Worm (Caenorhabditis elegans): ENCODE data around the gene sut-1.

sut-1 gene

DNA sequence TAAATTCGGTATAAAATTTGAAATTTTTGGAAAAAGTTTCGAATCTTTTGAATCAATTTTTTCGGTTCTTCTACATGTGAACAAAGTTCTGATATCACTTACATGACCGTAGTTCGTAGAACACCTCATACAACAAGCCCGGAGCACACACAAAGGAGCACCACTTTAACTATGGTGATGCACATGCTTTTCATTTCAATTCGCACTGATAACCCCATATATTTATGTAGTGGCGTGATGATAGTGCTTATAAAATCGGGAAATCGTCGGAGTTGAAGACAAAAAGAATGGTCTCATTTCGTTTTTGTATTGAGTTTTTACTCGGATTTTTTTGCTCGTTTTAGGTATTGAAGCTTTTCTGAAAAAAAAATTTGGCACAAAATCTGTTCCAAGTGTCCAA is 17.6 kb upstream of the sut-1 start, which contains the start of gene W09B6.4:
Gene W09B6.4 (minus strand): TSS at position 151 of the 400 bp plus-strand sequence.
- peak; percentile 54 for TF ChIP-seq jun-1 (tag; optimal IDR thresholded peaks at IDR 0.05)
- TF ChIP-seq mml-1 (tag; optimal IDR thresholded peaks at IDR 0.05): no peak
- no peak for TF ChIP-seq lsy-12 (tag; optimal IDR thresholded peaks at IDR 0.05)
- TF ChIP-seq pqm-1 (tag; optimal IDR thresholded peaks at IDR 0.05): peak; percentile 94
- TF ChIP-seq elt-2 (tag; optimal IDR thresholded peaks at IDR 0.05): peak; percentile 88

DNA sequence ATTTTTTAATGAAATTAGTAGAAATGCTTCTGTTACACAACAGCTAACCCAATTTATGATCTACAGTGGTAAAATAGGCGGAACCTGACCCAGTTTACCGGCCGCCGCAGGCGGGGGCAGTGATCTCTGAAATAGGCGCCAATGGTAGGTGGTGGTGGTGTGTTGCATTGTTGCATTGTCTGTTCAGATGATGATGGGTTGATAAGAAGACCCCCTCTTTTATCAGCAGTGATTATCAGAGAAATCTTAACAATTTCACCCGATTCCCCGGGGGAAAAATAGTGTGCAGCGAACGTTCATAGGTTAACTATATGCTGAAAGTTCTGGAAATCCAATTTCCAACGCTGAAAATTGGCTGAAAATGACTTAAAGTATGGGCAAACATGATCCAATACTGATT is 15.6 kb upstream of the sut-1 start:
- TF ChIP-seq egl-27 (tag; optimal IDR thresholded peaks at IDR 0.05) (no peak), elt-2 (tag; optimal IDR thresholded peaks at IDR 0.05) (peak; percentile 88), pqm-1 (tag; optimal IDR thresholded peaks at IDR 0.05) (peak; percentile 71)

DNA sequence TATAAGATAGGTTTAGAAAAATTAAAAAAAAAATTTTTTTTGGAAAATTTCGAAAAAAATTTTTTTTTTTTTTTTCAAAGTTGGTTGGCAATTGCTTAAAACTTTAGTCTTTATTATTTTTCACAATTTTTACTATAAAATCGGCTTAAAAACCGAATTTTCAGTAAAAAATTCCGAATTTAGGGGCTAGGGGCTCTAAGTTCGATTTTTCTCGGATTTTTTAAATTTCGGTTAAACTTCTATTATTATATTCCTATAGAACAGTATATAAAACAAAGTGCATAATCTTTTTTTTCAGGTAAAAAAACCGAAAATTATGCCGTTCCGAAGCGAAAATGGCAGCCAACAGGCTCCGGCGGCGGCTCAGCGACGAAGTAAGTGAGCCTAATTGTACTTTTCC is 13.4 kb upstream of the sut-1 start, which contains the start of gene pod-2:
Gene pod-2 (plus strand): TSS at position 301 of the 400 bp plus-strand sequence.
- TF ChIP-seq R02D3.7 (tag; optimal IDR thresholded peaks at IDR 0.05) (no peak), lsy-12 (tag; optimal IDR thresholded peaks at IDR 0.05) (no peak), nhr-11 (tag; optimal IDR thresholded peaks at IDR 0.05) (no peak), ceh-82 (tag; optimal IDR thresholded peaks at IDR 0.05) (no peak), nhr-77 (tag; optimal IDR thresholded peaks at IDR 0.05) (no peak), nhr-28 (tag; optimal IDR thresholded peaks at IDR 0.05) (no peak)

DNA sequence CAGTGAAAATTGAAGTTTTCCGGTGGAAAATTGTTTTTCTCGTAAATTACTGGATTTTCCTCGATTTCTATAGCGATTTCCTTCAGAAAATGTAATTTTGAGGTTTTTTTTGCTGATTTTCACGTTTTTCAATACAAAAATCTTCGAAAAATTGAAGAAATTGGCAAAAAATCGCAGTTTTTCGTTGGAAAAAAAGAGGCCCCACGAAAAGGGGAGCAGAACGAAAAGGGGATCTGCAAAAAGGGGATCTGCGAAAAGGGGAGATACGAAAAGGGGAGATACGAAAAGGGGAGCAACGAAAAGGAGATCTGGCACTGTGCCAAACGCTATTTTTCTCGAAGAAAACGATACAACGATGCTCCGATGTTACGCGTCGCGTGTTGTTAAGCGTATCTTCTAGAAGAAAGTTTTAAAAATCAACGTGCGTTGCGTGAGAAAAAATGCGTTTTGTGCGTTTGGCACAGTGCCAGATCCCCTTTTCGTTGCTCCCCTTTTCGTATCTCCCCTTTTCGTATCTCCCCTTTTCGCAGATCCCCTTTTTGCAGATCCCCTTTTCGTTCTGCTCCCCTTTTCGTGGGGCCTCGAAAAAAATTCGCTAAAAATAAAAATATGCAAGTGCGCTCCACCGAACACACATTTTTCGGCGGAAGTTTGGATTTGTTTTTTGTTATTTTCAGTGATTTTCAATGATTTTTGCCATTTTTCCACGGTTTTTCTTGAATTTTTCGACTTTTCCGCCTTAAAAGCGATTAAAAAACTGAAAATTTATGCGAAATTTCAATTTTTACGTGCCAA is 11.4 kb upstream of the sut-1 start:
- TF ChIP-seq lsy-12 (tag; optimal IDR thresholded peaks at IDR 0.05) (peak; percentile 56), pha-4 (tag; optimal IDR thresholded peaks at IDR 0.05) (peak; percentile 23), nhr-23 (tag; optimal IDR thresholded peaks at IDR 0.05) (peak; percentile 18), lin-15B (tag; optimal IDR thresholded peaks at IDR 0.05) (peak; percentile 45), lin-39 (tag; optimal IDR thresholded peaks at IDR 0.05) (peak; percentile 24)

DNA sequence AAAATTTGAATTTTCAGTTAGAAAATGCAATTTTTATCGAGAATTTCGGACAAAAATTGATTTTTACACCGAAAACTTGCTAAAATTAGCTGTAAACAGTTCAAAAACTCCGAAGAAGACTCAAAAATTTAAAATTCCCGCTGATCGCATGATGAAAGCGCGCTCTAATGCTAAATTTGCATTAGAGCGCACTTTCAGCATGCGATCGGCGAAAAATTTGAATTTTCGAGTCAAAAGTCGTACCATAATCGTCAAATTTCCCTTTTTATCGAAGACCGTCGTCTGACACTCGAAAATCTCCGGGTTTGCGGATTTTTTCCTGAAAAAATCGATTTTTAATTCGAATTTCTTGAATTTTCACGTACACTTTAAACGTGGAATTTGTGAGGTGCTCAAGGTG is 10.2 kb upstream of the sut-1 start:
- TF ChIP-seq aly-2 (tag; optimal IDR thresholded peaks at IDR 0.05) (no peak), sea-2 (GFP tag; optimal IDR thresholded peaks at IDR 0.05) (no peak), ceh-82 (tag; optimal IDR thresholded peaks at IDR 0.05) (no peak), ztf-11 (tag; optimal IDR thresholded peaks at IDR 0.05) (no peak)

DNA sequence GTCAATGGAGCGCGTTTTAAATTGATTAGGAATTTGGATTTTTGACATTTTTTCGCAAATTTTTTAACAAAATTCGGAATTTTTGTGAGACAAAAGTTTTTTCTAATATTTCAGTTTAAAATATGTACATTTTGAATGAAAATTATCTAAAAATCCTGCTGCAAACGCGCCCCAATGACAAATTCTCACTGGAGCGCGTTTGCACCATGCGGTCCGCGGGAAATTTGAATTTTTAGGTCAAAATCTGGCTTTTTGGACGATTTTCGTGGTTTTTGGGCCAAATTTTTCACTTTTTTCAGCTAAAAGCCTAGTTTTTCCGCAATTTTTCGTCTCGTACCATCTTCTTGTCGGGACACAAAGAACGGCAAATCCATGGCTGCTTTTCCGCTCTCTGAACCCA is 9.7 kb upstream of the sut-1 start:
- no peak for TF ChIP-seq zag-1 (tag; optimal IDR thresholded peaks at IDR 0.05)
- no peak for TF ChIP-seq ZK546.5 (tag; optimal IDR thresholded peaks at IDR 0.05)
- no peak for TF ChIP-seq eor-1 (tag; optimal IDR thresholded peaks at IDR 0.05)
- no peak for TF ChIP-seq mdl-1 (tag; optimal IDR thresholded peaks at IDR 0.05)
- TF ChIP-seq nhr-67 (tag; optimal IDR thresholded peaks at IDR 0.05): no peak
- TF ChIP-seq R02D3.7 (tag; optimal IDR thresholded peaks at IDR 0.05): no peak
- TF ChIP-seq ceh-28 (tag; optimal IDR thresholded peaks at IDR 0.05): no peak
- TF ChIP-seq sea-2 (GFP tag; optimal IDR thresholded peaks at IDR 0.05): no peak
- no peak for TF ChIP-seq pqm-1 (tag; optimal IDR thresholded peaks at IDR 0.05)
- TF ChIP-seq ceh-16 (tag; optimal IDR thresholded peaks at IDR 0.05): no peak
- no peak for TF ChIP-seq fos-1 (tag; optimal IDR thresholded peaks at IDR 0.05)
- no peak for TF ChIP-seq daf-12 (tag; optimal IDR thresholded peaks at IDR 0.05)
- no peak for TF ChIP-seq lin-39 (tag; optimal IDR thresholded peaks at IDR 0.05)
- no peak for TF ChIP-seq elt-2 (tag; optimal IDR thresholded peaks at IDR 0.05)
- no peak for TF ChIP-seq elt-3 (tag; optimal IDR thresholded peaks at IDR 0.05)
- no peak for TF ChIP-seq egl-5 (tag; optimal IDR thresholded peaks at IDR 0.05)
- no peak for TF ChIP-seq fkh-10 (GFP tag; optimal IDR thresholded peaks at IDR 0.05)
- TF ChIP-seq nhr-23 (tag; optimal IDR thresholded peaks at IDR 0.05): no peak
- no peak for TF ChIP-seq nhr-76 (tag; optimal IDR thresholded peaks at IDR 0.05)
- no peak for TF ChIP-seq nhr-43 (tag; optimal IDR thresholded peaks at IDR 0.05; ENCODE audit: poor library complexity, severe bottlenecking)
